Fruit fly (Drosophila melanogaster) whole organism: ENCODE data around the gene goe.

ENCODE experiments used
- CG8478 ChIP-seq: fragments of >200 bp; optimal IDR thresholded peaks from 2 replicates; lab custom pipeline; 2018; ENCODE audit warnings: inconsistent platforms
- psq ChIP-seq: fragments of >200 bp; optimal IDR thresholded peaks from 2 replicates; lab custom pipeline; 2017
- usp ChIP-seq: fragments of >200 bp; optimal IDR thresholded peaks from 2 replicates; lab custom pipeline; 2017; ENCODE audit warnings: missing biosample characterization, missing genetic modification characterization, mixed read lengths

DNA sequence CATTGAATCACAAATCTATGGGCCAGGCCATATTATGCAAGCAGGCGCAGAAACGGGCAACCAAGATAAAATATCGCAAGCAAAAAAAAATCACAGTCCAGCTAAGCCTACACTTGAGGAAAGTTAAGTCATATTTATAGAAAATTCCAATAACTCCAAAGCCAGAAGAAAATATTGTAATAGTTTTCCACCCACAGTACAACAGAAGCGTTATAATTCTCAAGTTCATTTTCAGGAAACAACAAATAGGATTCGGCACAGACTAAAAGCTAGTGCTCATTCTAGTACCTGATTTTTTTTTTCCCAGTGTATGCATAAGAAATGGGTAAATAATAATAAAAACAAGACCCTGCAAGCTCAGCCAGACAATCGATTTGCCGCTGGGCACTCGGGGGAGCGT, 14.1 kb upstream of the goe start:
- no peak for TF ChIP-seq usp (GFP tag; lab: Kevin White, UChicago)
- no peak for TF ChIP-seq psq
- no peak for TF ChIP-seq CG8478 (lab: Kevin White, UChicago)
